Fruit fly (Drosophila melanogaster) Kc167 (cell line): ENCODE measurements around the gene Akr1B.

Source experiments
- Myc ChIP-seq: fragments of >200 bp; optimal IDR thresholded peaks from 2 replicates; lab custom pipeline; 2017; ENCODE audit warnings: missing external identifiers
- Sin3A ChIP-seq: fragments of >200 bp; optimal IDR thresholded peaks from 2 replicates; lab custom pipeline; 2018; ENCODE audit warnings: missing external identifiers
- h ChIP-seq: fragments of >200 bp; optimal IDR thresholded peaks from 3 replicates; lab custom pipeline; 2018; ENCODE audit warnings: missing external identifiers
- insv ChIP-seq: fragments of >200 bp; optimal IDR thresholded peaks from 3 replicates; lab custom pipeline; 2018; ENCODE audit warnings: missing external identifiers
- psq ChIP-seq: fragments of >200 bp; optimal IDR thresholded peaks from 2 replicates; lab custom pipeline; 2017; ENCODE audit warnings: missing external identifiers
- ttk ChIP-seq: sonication (Bioruptor generic); optimal IDR thresholded peaks from 2 replicates; lab custom pipeline; 2017; ENCODE audit warnings: missing external identifiers

Akr1B gene

dm6 chr3L:11623245-11623883 is 817 bp downstream of the Akr1B start:
- TF ChIP-seq psq (lab: Kevin White, UChicago) (no peak), ttk (lab: Kevin White, UChicago) (no peak), Myc (lab: Kevin White, UChicago) (no peak), Sin3A (lab: Kevin White, UChicago) (no peak), insv (lab: Kevin White, UChicago) (no peak), h (lab: Kevin White, UChicago) (no peak)

DNA sequence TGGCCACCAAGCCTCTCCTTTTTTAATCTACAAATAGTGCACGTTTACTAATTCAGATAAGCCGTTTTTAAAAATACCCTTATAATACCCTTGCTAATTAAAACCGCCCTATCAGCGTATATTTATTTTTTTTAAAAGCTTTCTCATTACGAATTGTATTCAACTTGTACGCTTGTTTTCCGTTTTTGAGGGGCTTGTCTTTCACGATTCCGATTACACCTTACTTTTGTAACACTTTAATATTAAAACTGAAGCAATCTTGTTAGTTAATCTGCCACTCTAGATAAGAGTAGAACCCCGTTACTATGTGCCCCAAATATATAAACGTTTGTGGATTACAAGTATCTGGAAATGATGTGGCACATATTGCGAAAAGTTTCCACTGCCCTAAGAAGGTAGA is 1.4 kb downstream of the Akr1B start:
- TF ChIP-seq ttk (lab: Kevin White, UChicago) (no peak), Myc (lab: Kevin White, UChicago) (no peak), Sin3A (lab: Kevin White, UChicago) (no peak), insv (lab: Kevin White, UChicago) (no peak), h (lab: Kevin White, UChicago) (no peak), psq (lab: Kevin White, UChicago) (no peak)

DNA sequence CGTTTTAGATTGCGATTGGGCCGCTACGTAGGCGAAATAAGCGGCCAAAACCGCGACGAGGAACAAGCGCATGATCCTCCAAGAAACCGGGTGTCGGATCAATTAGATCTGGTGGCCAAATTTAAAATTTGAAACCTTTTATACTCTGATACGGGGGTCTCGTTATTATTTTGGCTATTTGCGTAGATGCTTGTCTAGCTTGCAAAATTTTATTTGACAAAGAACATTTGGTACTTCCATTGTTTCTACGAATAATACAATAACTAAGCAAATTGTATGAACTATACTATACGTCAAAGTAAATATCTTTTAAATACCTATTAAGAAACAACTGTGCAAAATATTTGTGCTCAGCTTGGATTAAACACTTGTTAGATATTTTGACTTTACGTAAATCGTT is 4.2 kb downstream of the Akr1B start, which contains the start of gene Muc68Ca:
TSS of gene Muc68Ca (minus strand) at position 101 of the 400 bp plus-strand sequence.
- TF ChIP-seq insv (lab: Kevin White, UChicago) (no peak), ttk (lab: Kevin White, UChicago) (no peak), Myc (lab: Kevin White, UChicago) (no peak), Sin3A (lab: Kevin White, UChicago) (no peak), psq (lab: Kevin White, UChicago) (no peak), h (lab: Kevin White, UChicago) (no peak)

DNA sequence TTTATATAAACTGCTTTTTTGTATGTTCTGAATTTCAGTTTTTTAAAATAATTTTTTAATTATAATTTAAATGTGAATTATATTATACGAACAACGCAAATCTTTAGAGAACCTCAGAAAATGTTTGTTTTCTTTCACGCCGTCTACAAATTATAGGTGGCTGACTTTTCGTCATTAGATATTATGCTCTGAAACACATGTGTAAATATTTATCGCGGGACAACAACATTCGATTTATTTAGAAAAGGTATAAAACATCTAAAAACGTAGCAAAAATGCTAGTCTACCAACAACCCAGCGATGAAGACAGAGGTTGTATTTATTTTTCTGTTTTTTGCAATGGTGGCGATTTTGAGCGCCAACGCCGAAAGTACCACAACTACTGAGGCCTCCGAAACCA is 14.3 kb downstream of the Akr1B start, which contains the start of gene CG42832:
TSS of gene CG42832 (plus strand) at position 301 of the 400 bp plus-strand sequence.
- no peak for TF ChIP-seq Sin3A (lab: Kevin White, UChicago)
- no peak for TF ChIP-seq Myc (lab: Kevin White, UChicago)
- TF ChIP-seq insv (lab: Kevin White, UChicago): no peak
- TF ChIP-seq ttk (lab: Kevin White, UChicago): no peak
- no peak for TF ChIP-seq psq (lab: Kevin White, UChicago)
- TF ChIP-seq h (lab: Kevin White, UChicago): no peak

dm6 chr3L:11609153-11609809 is 14.9 kb downstream of the Akr1B start, which contains the start of gene Duba:
TSS of gene Duba (minus strand) at chr3L:11609465.
- no peak for TF ChIP-seq psq (lab: Kevin White, UChicago)
- no peak for TF ChIP-seq Sin3A (lab: Kevin White, UChicago)
- no peak for TF ChIP-seq ttk (lab: Kevin White, UChicago)
- TF ChIP-seq Myc (lab: Kevin White, UChicago): no peak

DNA sequence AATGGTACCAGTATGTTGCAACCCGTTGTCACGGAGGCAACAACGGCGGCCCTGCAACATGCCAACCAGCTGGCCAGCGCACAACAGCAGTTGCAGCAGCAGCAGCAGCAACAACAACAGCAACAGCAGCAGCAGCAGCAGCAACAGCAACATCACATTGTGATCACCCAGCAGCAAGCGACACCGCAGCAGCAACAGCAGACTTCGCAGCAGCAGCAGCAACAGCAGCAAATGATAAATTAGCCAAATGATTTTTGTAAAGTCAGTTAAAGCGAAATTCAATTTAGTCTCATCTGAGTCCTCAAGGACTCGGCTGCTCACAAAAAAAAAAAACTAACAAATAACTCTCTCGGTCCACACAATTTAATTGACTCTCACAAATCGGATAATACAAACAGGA is 20.0 kb downstream of the Akr1B start:
- no peak for TF ChIP-seq insv (lab: Kevin White, UChicago)
- no peak for TF ChIP-seq ttk (lab: Kevin White, UChicago)
- TF ChIP-seq h (lab: Kevin White, UChicago): no peak
- no peak for TF ChIP-seq Myc (lab: Kevin White, UChicago)
- TF ChIP-seq psq (lab: Kevin White, UChicago): no peak
- TF ChIP-seq Sin3A (lab: Kevin White, UChicago): no peak

DNA sequence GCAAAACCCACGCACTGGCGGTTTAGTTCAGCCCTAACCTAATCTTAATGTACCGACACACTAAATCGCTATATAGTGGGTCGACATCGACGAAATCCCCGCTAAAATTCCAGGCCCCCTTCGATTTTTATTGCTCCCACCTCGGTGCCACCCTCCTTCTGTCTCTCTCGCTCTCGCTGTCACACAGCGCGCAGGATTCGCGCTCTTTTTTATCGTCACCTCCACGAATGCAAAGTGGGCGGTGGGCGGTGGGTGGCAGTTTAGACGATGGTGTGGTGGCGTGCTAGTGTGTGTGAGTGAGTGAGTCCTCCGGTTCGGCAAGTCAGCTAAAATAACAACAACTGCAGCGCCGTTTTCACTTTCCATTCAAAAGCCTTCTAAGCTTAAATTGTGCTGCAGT is 22.1 kb downstream of the Akr1B start:
- TF ChIP-seq h (lab: Kevin White, UChicago) (no peak), psq (lab: Kevin White, UChicago) (no peak), insv (lab: Kevin White, UChicago) (no peak), ttk (lab: Kevin White, UChicago) (no peak), Myc (lab: Kevin White, UChicago) (no peak), Sin3A (lab: Kevin White, UChicago) (no peak)

dm6 chr3L:11601133-11601532 is 23.0 kb downstream of the Akr1B start:
- TF ChIP-seq ttk (lab: Kevin White, UChicago): no peak
- no peak for TF ChIP-seq Sin3A (lab: Kevin White, UChicago)
- no peak for TF ChIP-seq Myc (lab: Kevin White, UChicago)
- no peak for TF ChIP-seq psq (lab: Kevin White, UChicago)
- TF ChIP-seq insv (lab: Kevin White, UChicago): no peak
- no peak for TF ChIP-seq h (lab: Kevin White, UChicago)

DNA sequence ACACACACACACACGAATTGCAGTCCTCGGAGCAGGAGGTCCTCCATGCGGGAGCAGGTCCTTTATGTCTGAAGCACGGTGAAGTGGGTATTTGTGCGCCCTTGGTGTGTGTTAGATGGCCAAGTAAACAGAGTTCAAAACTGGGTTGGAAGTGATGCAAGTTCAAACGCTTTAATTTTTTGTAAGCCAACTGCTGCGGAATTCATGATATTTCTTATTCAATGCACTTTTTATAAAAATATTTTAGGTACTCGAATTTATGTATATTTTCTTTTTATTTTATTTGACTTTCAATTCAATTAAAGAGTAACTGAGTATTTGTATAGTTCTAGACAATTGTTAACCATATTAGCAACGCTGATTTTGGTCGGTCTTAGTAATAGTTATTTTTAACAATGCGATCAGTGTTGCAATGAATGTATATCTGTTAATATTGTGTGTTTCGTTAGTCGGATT is 24.2 kb downstream of the Akr1B start, which contains the start of the genes CG14137 and CG46394:
TSS of gene CG14137 (minus strand) at position 101 of the 456 bp plus-strand sequence.
TSS of gene CG46394 (plus strand) at position 406 of the 456 bp plus-strand sequence.
- TF ChIP-seq insv (lab: Kevin White, UChicago) (no peak), Myc (lab: Kevin White, UChicago) (no peak), psq (lab: Kevin White, UChicago) (no peak), ttk (lab: Kevin White, UChicago) (no peak), h (lab: Kevin White, UChicago) (no peak), Sin3A (lab: Kevin White, UChicago) (no peak)

DNA sequence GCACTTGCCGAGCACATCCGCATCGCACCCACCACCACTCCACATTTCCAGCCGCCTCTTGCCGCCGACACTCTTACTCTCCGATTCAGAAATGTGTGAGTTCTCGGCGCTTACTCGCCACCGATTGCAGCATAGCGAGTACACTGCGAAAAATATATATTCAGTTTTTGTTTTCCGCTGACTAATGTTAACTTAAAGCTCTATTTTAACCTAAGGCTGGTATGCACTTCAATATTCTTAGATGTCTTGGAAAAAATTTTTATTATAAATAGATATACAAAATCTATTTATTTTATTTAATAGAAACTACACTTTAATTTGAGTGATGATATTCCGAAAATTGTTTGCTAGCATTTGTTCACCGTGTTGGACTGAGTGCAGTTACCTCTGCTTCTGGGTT is 24.9 kb downstream of the Akr1B start:
- TF ChIP-seq psq (lab: Kevin White, UChicago) (no peak), Myc (lab: Kevin White, UChicago) (no peak), ttk (lab: Kevin White, UChicago) (no peak)

DNA sequence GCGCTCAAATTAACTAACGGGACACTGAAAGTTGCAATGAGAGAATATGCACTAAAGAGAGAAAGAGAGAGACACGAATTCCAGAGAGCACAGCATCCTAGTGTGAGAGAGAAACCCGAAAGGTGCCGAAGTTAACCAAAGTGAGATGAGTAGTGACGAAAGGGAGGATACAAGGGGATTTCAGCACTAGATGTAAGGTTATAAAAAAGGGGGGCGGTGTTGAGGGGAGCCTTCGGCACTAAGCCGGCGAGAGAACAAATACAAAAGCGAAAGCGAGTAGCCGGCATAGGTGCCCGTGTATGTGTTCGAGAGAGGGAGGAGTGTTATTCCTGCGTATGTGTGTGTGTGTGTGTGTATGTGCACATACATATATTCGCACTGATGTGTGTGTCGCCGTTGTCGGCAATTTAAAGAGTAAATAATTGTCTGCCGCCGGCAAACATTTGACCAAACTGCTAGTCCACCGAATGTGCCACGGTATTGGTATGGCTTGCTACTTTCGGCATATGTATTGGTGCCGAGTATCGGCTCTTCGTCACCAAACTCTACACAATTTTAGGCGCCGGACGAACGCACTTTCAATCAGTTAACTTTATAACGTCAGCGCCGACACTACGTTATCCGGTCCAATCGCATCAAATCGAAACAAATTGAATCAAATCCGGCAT is 27.5 kb downstream of the Akr1B start, which contains the start of gene CG7368:
TSS of gene CG7368 (plus strand) at position 618 of the 668 bp plus-strand sequence.
- TF ChIP-seq Myc (lab: Kevin White, UChicago): no peak
- TF ChIP-seq Sin3A (lab: Kevin White, UChicago): no peak
- TF ChIP-seq ttk (lab: Kevin White, UChicago): no peak
- TF ChIP-seq h (lab: Kevin White, UChicago): no peak
- TF ChIP-seq psq (lab: Kevin White, UChicago): no peak
- TF ChIP-seq insv (lab: Kevin White, UChicago): no peak
